Fruit fly (Drosophila melanogaster) whole organism: ENCODE data around the gene Pur-alpha.

Experiments
- CG8478 ChIP-seq: fragments of >200 bp; optimal IDR thresholded peaks from 2 replicates; lab custom pipeline; 2018; ENCODE audit warnings: inconsistent platforms
- Dll ChIP-seq: fragments of >200 bp; optimal IDR thresholded peaks from 2 replicates; lab custom pipeline; 2017
- EcR ChIP-seq, 2 experiments: fragments of >200 bp; optimal IDR thresholded peaks; 2 replicates each; lab custom pipeline; 2017; ENCODE audit warnings: missing biosample characterization in 2 of 2, missing genetic modification characterization in 2 of 2, missing genetic modification reagents in 2 of 2
- pan ChIP-seq: fragments of >200 bp; optimal IDR thresholded peaks from 2 replicates; lab custom pipeline; 2017
- psq ChIP-seq: fragments of >200 bp; optimal IDR thresholded peaks from 2 replicates; lab custom pipeline; 2017
- usp ChIP-seq: fragments of >200 bp; optimal IDR thresholded peaks from 2 replicates; lab custom pipeline; 2017; ENCODE audit warnings: missing biosample characterization, missing genetic modification characterization, mixed read lengths

dm6 chr4:558456-558855 lies 640 bp downstream of the Pur-alpha start:
- TF ChIP-seq CG8478 (lab: Kevin White, UChicago) (no peak), psq (no peak), EcR (GFP tag; optimal IDR thresholded peaks at IDR 0.05; lab: Kevin White, UChicago) (no peak), pan (lab: Kevin White, UChicago) (no peak), Dll (lab: Kevin White, UChicago) (no peak), usp (GFP tag; lab: Kevin White, UChicago) (no peak)
